Worm (Caenorhabditis elegans): ENCODE measurements around the gene C18A3.10.

DNA sequence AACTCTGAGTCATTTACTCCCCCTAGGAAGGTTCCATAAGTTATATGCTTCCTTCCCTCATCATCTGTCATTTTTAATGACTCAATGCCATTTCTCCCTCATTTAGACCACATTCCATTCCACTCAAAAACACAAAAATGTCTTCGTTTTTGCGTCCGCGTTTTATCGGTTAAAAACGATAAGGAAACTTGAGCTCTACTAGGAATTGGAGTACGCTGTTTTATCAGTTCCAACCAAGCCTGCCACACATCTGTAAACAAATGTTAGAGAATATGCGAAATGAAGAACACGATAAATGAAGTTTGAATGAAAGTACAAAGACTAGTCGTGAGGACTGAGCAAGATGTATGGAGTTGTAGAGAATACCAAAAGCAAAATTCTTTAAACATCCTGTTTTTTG lies 32.8 kb upstream of the C18A3.10 start:
- TF ChIP-seq nhr-11 (tag; optimal IDR thresholded peaks at IDR 0.05), result no peak
- TF ChIP-seq C04F5.9 (tag; optimal IDR thresholded peaks at IDR 0.05), result no peak

All from whole organism, L1 larva.